Worm (Caenorhabditis elegans): ENCODE results near the gene gadr-2.

DNA sequence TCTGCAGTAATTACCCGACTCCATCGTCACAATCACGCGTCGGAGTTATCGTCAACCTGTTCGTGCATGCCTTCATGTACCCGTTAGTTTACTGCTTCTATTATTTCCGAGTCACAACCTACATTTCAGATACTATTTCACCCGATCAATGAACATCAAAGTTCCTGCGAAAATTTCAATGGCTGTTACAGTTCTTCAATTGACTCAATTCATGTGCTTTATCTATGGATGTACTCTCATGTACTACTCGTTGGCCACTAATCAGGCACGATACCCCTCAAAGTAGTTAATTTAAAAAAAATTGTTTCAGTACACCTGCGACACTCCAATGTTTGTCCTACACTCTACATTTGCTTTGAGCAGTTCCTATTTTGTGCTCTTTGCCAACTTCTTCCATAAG lies 45.8 kb upstream of the gadr-2 start:
- TF ChIP-seq snpc-4 (tag; optimal IDR thresholded peaks at IDR 0.05) (no peak), lsy-2 (tag; optimal IDR thresholded peaks at IDR 0.05) (no peak), lin-13 (tag; optimal IDR thresholded peaks at IDR 0.05) (no peak), nhr-12 (tag; optimal IDR thresholded peaks at IDR 0.05) (no peak), lin-32 (GFP tag; optimal IDR thresholded peaks at IDR 0.05) (no peak)

All from whole organism, mixed stage, embryonic.